Worm (Caenorhabditis elegans): ENCODE data around the gene npp-18.
"Not testable (repeated sequence)": the region's sequence is repeated elsewhere in the genome, so short reads cannot be mapped to it uniquely, and the experiment has no call there.

- peak; percentile 53 for TF ChIP-seq sox-4 (tag; optimal IDR thresholded peaks at IDR 0.05)
- not testable (repeated sequence) for TF ChIP-seq nhr-11 (tag; optimal IDR thresholded peaks at IDR 0.05)
Measured at ce11 chrIII:13296289-13296874, at the start of gene npp-18.

Data from whole organism, L1 larva.